Worm (Caenorhabditis elegans): Measurements from ENCODE around the gene F20B10.3.
A peak's percentile ranks its signal among the peaks of the same experiment; 100 is the strongest.
"Not testable (repeated sequence)": the region's sequence is repeated elsewhere in the genome, so short reads cannot be mapped to it uniquely, and the experiment has no call there.

F20B10.3 gene

DNA sequence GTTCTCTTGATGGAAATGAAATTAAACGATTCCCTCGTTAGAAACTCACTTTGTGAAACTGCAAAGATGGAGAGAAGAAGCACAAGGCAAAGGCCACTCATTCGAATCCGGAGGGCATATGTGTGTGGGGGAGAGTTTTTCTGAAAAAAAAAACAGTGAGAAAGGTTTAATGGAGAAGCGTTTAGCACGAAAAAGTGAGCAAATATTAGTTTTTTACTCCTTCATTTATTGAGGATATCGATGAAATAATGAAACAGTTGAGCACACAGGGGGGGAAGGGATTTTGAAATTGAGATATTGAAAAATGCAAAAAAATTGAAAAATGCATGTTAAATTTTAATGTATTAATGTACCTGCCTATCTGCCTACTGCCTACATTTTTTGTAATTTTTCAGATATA, 10.2 kb downstream of the F20B10.3 start, which contains the start of gene nlr-1:
Gene nlr-1, minus strand, starts transcription at position 101 of the 400 bp plus-strand sequence.
- TF ChIP-seq egl-27 (tag; optimal IDR thresholded peaks at IDR 0.05); mep-1 (tag; optimal IDR thresholded peaks at IDR 0.05); mdt-29 (GFP tag; IDR thresholded peaks at IDR 0.05): not testable (repeated sequence)

- TF ChIP-seq aha-1 (tag) (peak; percentile 25), unc-62 (GFP tag; optimal IDR thresholded peaks at IDR 0.05 in 1 of 2) (peak in 1 of 2 experiments; percentile 98), unc-62 (tag; optimal IDR thresholded peaks at IDR 0.05) (no peak), ztf-11 (tag; optimal IDR thresholded peaks at IDR 0.05) (no peak)
Measured at ce11 chrIV:12192104-12192763, 24.2 kb downstream of the F20B10.3 start.

DNA sequence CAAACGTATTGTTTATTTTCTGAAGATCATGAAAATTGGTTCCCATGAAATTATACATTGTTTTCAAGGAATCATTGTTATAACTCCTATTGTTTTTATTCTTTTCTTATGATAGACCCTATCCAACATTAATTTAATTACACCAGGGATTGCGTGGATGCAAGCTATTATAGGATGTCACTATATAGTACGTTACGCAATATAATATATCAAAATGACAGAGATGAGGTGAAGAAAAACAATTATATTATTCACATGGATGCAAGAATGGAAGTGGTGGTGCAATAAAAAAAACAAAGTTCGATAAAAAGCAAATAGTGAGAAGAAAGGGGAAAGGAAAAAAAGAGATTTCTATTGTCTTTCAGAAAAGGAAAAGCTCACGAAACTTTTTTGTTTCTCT, 25.3 kb downstream of the F20B10.3 start:
- TF ChIP-seq D1046.2 (GFP tag; IDR thresholded peaks at IDR 0.05): no peak
- TF ChIP-seq egl-27 (tag; optimal IDR thresholded peaks at IDR 0.05): no peak
- no peak for TF ChIP-seq dpl-1 (GFP tag; optimal IDR thresholded peaks at IDR 0.05)
- TF ChIP-seq set-16 (GFP tag; IDR thresholded peaks at IDR 0.05): no peak
- TF ChIP-seq zag-1 (tag; optimal IDR thresholded peaks at IDR 0.05): no peak
- no peak for TF ChIP-seq arid-1 (GFP tag; conservative IDR thresholded peaks at IDR 0.05)
- no peak for TF ChIP-seq nhr-41 (GFP tag; IDR thresholded peaks at IDR 0.05)
- TF ChIP-seq rbr-2 (tag; optimal IDR thresholded peaks at IDR 0.05): no peak
- TF ChIP-seq pha-4 (GFP tag; IDR thresholded peaks at IDR 0.05): no peak
- no peak for TF ChIP-seq pha-4 (tag; optimal IDR thresholded peaks at IDR 0.05)

DNA sequence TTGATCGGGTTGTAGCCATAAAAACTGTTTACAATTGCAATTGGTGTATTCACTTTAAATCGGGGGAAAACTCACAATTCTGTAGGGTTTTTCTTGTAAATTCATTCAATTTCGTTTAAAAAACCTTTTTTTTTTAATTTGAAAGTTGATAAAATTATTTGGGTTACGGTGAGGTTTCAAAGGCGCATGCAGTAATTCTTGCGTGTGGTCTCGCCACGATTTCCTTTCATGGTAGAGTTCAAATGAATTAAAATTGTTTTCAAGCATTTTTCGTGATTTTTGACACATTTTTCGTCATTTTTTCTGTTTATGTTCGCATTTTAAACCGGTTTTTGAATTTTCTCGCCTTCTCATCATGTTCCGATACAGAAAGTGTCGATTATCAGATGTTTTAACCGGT, 26.6 kb downstream of the F20B10.3 start:
- TF ChIP-seq Y48G9A.11 (GFP tag; IDR thresholded peaks at IDR 0.05) (peak; percentile 72; the same call in 1 of the 2 replicates), unc-130 (GFP tag; optimal IDR thresholded peaks at IDR 0.05) (peak; percentile 41), ceh-82 (tag; optimal IDR thresholded peaks at IDR 0.05) (no peak), snpc-1.2 (GFP tag; IDR thresholded peaks at IDR 0.05) (peak; percentile 39; the same call in 1 of the 2 replicates)

ce11 chrIV:12196608-12197007, 28.6 kb downstream of the F20B10.3 start:
- TF ChIP-seq daf-16 (GFP tag; optimal IDR thresholded peaks at IDR 0.05) (no peak), daf-16 (tag; optimal IDR thresholded peaks at IDR 0.05) (peak; percentile 90), T26A8.4 (GFP tag; IDR thresholded peaks at IDR 0.05) (no peak), unc-39 (tag; optimal IDR thresholded peaks at IDR 0.05) (no peak), mep-1 (tag; optimal IDR thresholded peaks at IDR 0.05) (no peak), F49E8.2 (tag; optimal IDR thresholded peaks at IDR 0.05; ENCODE audit: borderline replicate concordance) (no peak), arid-1 (GFP tag; conservative IDR thresholded peaks at IDR 0.05) (no peak), attf-4 (tag; optimal IDR thresholded peaks at IDR 0.05) (no peak), F26F4.8 (GFP tag; conservative IDR thresholded peaks at IDR 0.05) (no peak), nhr-28 (tag; optimal IDR thresholded peaks at IDR 0.05) (peak; percentile 45), T20F7.1 (GFP tag; optimal IDR thresholded peaks at IDR 0.05) (no peak), mxl-2 (GFP tag; conservative IDR thresholded peaks at IDR 0.05) (no peak), mdl-1 (tag; optimal IDR thresholded peaks at IDR 0.05) (no peak), R02D3.7 (tag; optimal IDR thresholded peaks at IDR 0.05) (no peak), tag-97 (GFP tag; IDR thresholded peaks at IDR 0.05) (no peak), hlh-11 (tag; optimal IDR thresholded peaks at IDR 0.05) (peak; percentile 33), dmd-6 (GFP tag; IDR thresholded peaks at IDR 0.05) (peak; percentile 33; the same call in 1 of the 2 replicates), hif-1 (tag; optimal IDR thresholded peaks at IDR 0.05) (peak in 1 of 2 experiments; percentile 47), nhr-6 (tag; optimal IDR thresholded peaks at IDR 0.05) (no peak), snpc-1.2 (GFP tag; IDR thresholded peaks at IDR 0.05) (no peak), ztf-11 (tag; optimal IDR thresholded peaks at IDR 0.05) (no peak), dve-1 (tag; optimal IDR thresholded peaks at IDR 0.05; ENCODE audit: insufficient read depth) (peak; percentile 17), nhr-10 (tag; optimal IDR thresholded peaks at IDR 0.05) (no peak), vab-7 (GFP tag; IDR thresholded peaks at IDR 0.05) (no peak), unc-62 (GFP tag; optimal IDR thresholded peaks at IDR 0.05 in 1 of 2) (peak in 1 of 2 experiments; percentile 74), unc-62 (tag; optimal IDR thresholded peaks at IDR 0.05) (no peak), aha-1 (tag) (peak; percentile 76), Y48G9A.11 (GFP tag; IDR thresholded peaks at IDR 0.05) (no peak), nhr-41 (GFP tag; IDR thresholded peaks at IDR 0.05) (peak; percentile 63; the same call in 1 of the 2 replicates), pqm-1 (tag; optimal IDR thresholded peaks at IDR 0.05) (peak; percentile 49), lim-7 (GFP tag; IDR thresholded peaks at IDR 0.05) (no peak), pha-4 (GFP tag; IDR thresholded peaks at IDR 0.05) (no peak), pha-4 (tag; optimal IDR thresholded peaks at IDR 0.05) (no peak)

Data from whole organism, L4 larva.